Worm (Caenorhabditis elegans) whole organism, early embryonic: ENCODE measurements around the gene srsx-6.

Experiments used
- B0310.2 ChIP-seq: sonication (generic microtip); optimal IDR thresholded peaks from 2 replicates; lab custom pipeline; 2016; ENCODE audit warnings: mild to moderate bottlenecking, missing genetic modification characterization, missing compliant biosample characterization
- F13C5.2 ChIP-seq: sonication (generic microtip); optimal IDR thresholded peaks from 2 replicates; lab custom pipeline; 2017; ENCODE audit warnings: mild to moderate bottlenecking, missing genetic modification characterization, inconsistent platforms, missing compliant biosample characterization
- aly-1 ChIP-seq: sonication (generic microtip); optimal IDR thresholded peaks from 2 replicates; lab custom pipeline; 2016; ENCODE audit warnings: missing genetic modification characterization, missing compliant biosample characterization
- ama-1 ChIP-seq: fragments of 150-350 bp; optimal IDR thresholded peaks from 2 replicates; lab custom pipeline; 2014
- ceh-13 ChIP-seq: fragments of 200-800 bp; sonication (Bioruptor generic); optimal IDR thresholded peaks from 2 replicates; lab custom pipeline; 2018; ENCODE audit warnings: mild to moderate bottlenecking, missing genetic modification characterization, missing compliant biosample characterization
- ceh-36 ChIP-seq: sonication (generic microtip); optimal IDR thresholded peaks from 2 replicates; lab custom pipeline; 2016; ENCODE audit warnings: missing genetic modification characterization, inconsistent platforms, missing compliant biosample characterization
- ets-7 ChIP-seq: sonication (generic microtip); optimal IDR thresholded peaks from 2 replicates; lab custom pipeline; 2016; ENCODE audit warnings: missing genotype, missing genetic modification characterization, missing compliant biosample characterization
- flt-1 ChIP-seq: fragments of 200-800 bp; sonication (Bioruptor generic); IDR thresholded peaks from 2 replicates; pipeline ENCODE4 v1.3.6; 2022; ENCODE audit warnings: missing genetic modification characterization, missing compliant biosample characterization
- hmbx-1 ChIP-seq: sonication (generic microtip); optimal IDR thresholded peaks from 2 replicates; lab custom pipeline; 2016; ENCODE audit warnings: mild to moderate bottlenecking, missing genetic modification characterization, missing compliant biosample characterization
- hmg-4 ChIP-seq: fragments of 200-800 bp; sonication (Bioruptor generic); optimal IDR thresholded peaks from 2 replicates; lab custom pipeline; 2018; ENCODE audit warnings: mild to moderate bottlenecking, missing genetic modification characterization, missing compliant biosample characterization
- hnd-1 ChIP-seq: sonication (generic microtip); optimal IDR thresholded peaks from 2 replicates; lab custom pipeline; 2016; ENCODE audit warnings: missing genetic modification characterization, missing compliant biosample characterization
- pes-1 ChIP-seq: fragments of 200-800 bp; sonication (Bioruptor generic); IDR thresholded peaks from 2 replicates; pipeline ENCODE4 v1.3.6; 2022; ENCODE audit warnings: missing genetic modification reagents, missing genetic modification characterization, missing compliant biosample characterization
- scrt-1 ChIP-seq: fragments of 200-800 bp; sonication (Bioruptor generic); IDR thresholded peaks from 2 replicates; pipeline ENCODE4 v1.3.6; 2022; ENCODE audit warnings: missing genetic modification characterization, missing compliant biosample characterization
- sea-1 ChIP-seq: fragments of 200-800 bp; sonication (Bioruptor generic); conservative IDR thresholded peaks from 2 replicates; pipeline ENCODE4 v1.3.6; 2022; ENCODE audit warnings: missing genetic modification characterization, missing compliant biosample characterization
- tbx-11 ChIP-seq: fragments of 200-800 bp; sonication (Bioruptor generic); IDR thresholded peaks from 2 replicates; pipeline ENCODE4 v1.3.6; 2022; ENCODE audit warnings: missing genetic modification characterization, missing compliant biosample characterization
- tbx-37 ChIP-seq: fragments of 200-800 bp; sonication (Bioruptor generic); conservative IDR thresholded peaks from 2 replicates; pipeline ENCODE4 v1.3.6; 2022; ENCODE audit warnings: missing genetic modification reagents, missing genetic modification characterization, missing compliant biosample characterization
- tra-4 ChIP-seq: sonication (generic microtip); optimal IDR thresholded peaks from 2 replicates; lab custom pipeline; 2017; ENCODE audit warnings: missing genetic modification characterization, missing compliant biosample characterization

The srsx-6 gene

DNA sequence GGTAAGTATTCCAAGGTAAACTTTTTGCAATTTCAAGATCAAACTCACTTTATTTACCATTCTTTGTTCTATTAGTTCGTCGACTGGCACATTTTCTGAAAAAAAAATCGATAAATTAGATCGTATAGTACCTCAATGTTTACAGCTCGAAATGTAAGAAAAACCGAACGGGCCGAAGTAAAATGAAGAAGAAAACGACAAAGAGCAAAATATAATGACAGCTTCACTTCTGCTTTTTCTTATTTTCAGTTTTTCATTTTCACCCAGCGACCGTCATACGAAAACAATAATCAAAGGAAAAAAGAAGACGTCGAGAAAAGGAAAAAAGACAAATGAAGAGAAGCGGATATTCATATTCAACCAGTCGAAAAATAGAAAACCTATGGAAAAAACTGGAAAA, 42.2 kb downstream of the srsx-6 start, which contains the start of gene che-7:
Gene che-7 (minus strand): TSS at position 101 of the 400 bp plus-strand sequence.
- TF ChIP-seq flt-1 (GFP tag; lab: Robert Waterston, UW) (no peak), F13C5.2 (tag; lab: Kevin White, UChicago) (no peak), B0310.2 (no peak), tbx-37 (no peak), hmg-4 (GFP tag; lab: Kevin White, UChicago) (no peak), sea-1 (GFP tag; lab: Robert Waterston, UW) (no peak), ets-7 (tag; lab: Kevin White, UChicago) (no peak), scrt-1 (GFP tag; lab: Robert Waterston, UW) (no peak), ceh-36 (no peak), ama-1 (lab: Kevin White, UChicago) (no peak), tra-4 (tag; lab: Kevin White, UChicago) (no peak), pes-1 (GFP tag; lab: Robert Waterston, UW) (no peak), aly-1 (tag; lab: Kevin White, UChicago) (no peak), ceh-13 (GFP tag; lab: Kevin White, UChicago) (no peak)

DNA sequence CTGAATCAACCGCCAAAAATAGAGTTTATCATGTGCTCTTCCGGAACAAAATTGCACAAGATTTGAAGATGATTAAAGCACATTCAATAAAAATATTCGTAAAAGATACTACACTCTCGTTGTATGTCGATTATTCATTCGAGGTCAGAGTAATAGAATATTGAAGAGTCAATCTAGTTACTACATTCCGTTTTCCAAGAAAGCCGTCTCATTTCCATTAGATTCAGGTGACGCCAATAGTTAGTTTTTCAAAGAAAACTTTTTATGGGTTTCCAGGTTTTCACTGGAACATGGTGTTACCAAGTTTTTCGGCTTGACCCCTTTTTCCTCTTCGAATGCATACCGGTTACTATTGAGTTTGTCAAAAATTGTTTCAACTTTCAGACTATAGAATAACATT, 43.6 kb downstream of the srsx-6 start:
- TF ChIP-seq hnd-1 (tag; lab: Kevin White, UChicago) (no peak), ama-1 (lab: Kevin White, UChicago) (no peak), sea-1 (GFP tag; lab: Robert Waterston, UW) (no peak), scrt-1 (GFP tag; lab: Robert Waterston, UW) (no peak), hmbx-1 (no peak), tbx-37 (no peak), aly-1 (tag; lab: Kevin White, UChicago) (no peak), ceh-13 (GFP tag; lab: Kevin White, UChicago) (no peak), ceh-36 (no peak), tra-4 (tag; lab: Kevin White, UChicago) (no peak), tbx-11 (GFP tag; lab: Robert Waterston, UW) (no peak), pes-1 (GFP tag; lab: Robert Waterston, UW) (no peak), B0310.2 (no peak), hmg-4 (GFP tag; lab: Kevin White, UChicago) (no peak), flt-1 (GFP tag; lab: Robert Waterston, UW) (no peak), F13C5.2 (tag; lab: Kevin White, UChicago) (no peak), ets-7 (tag; lab: Kevin White, UChicago) (no peak)

DNA sequence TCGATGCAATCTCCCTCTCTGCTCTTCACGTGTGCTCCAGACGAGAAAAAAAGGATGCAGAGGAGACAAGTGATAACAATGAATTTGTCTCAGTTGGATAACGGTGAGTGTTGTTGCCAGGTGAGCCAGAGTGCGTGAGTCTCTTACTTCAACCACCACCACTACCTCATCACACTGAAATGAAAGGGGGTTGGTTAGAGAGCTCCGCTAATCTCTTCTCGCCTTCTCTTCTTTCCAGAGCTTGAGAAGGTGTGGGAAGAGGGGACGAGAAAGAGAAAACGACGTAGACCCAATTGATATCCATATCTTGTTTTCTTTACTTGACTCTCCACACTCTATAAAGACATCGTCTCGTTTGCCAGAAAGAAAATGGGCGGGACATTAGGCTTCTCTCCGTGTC, 44.5 kb downstream of the srsx-6 start:
- TF ChIP-seq ceh-13 (GFP tag; lab: Kevin White, UChicago) (no peak), flt-1 (GFP tag; lab: Robert Waterston, UW) (no peak), aly-1 (tag; lab: Kevin White, UChicago) (no peak), F13C5.2 (tag; lab: Kevin White, UChicago) (no peak), pes-1 (GFP tag; lab: Robert Waterston, UW) (no peak)
